Worm (Caenorhabditis elegans) whole organism, L4 larva: ENCODE measurements around the gene F26H11.8.
"Not testable (repeated sequence)": the region's sequence is repeated elsewhere in the genome, so short reads cannot be mapped to it uniquely, and the experiment has no call there.

Experiments used
- D1046.2 ChIP-seq: fragments of 200-800 bp; sonication (Bioruptor generic); IDR thresholded peaks from 2 replicates; pipeline ENCODE4 v1.3.6; 2022; ENCODE audit warnings: missing genetic modification characterization, missing compliant biosample characterization
- F37D6.2 ChIP-seq: sonication (generic microtip); optimal IDR thresholded peaks from 2 replicates; lab custom pipeline; 2016; ENCODE audit warnings: mild to moderate bottlenecking, missing genetic modification characterization, missing compliant biosample characterization
- R02D3.7 ChIP-seq: fragments of 150-350 bp; sonication (generic microtip); optimal IDR thresholded peaks from 3 replicates; lab custom pipeline; 2014; ENCODE audit warnings: missing biosample characterization, missing genetic modification characterization
- Y48G9A.11 ChIP-seq: fragments of 200-800 bp; sonication (Bioruptor generic); IDR thresholded peaks from 2 replicates; pipeline ENCODE4 v1.3.6; 2022; ENCODE audit warnings: missing genetic modification reagents, missing genetic modification characterization, missing compliant biosample characterization
- aha-1 ChIP-seq: fragments of 150-350 bp; peaks from one replicate; lab custom pipeline; 2014; ENCODE audit warnings: missing biosample characterization, missing genetic modification characterization
- aly-2 ChIP-seq: sonication (generic microtip); optimal IDR thresholded peaks from 2 replicates; lab custom pipeline; 2018; ENCODE audit warnings: missing biosample characterization, missing genetic modification characterization
- arid-1 ChIP-seq: fragments of 200-800 bp; sonication (Bioruptor generic); conservative IDR thresholded peaks from 2 replicates; pipeline ENCODE4 v1.3.6; 2022; ENCODE audit warnings: missing genetic modification reagents, missing genetic modification characterization, missing compliant biosample characterization
- attf-4 ChIP-seq: sonication (generic microtip); optimal IDR thresholded peaks from 3 replicates; lab custom pipeline; 2017; ENCODE audit warnings: missing biosample characterization, missing genetic modification characterization
- ceh-20 ChIP-seq: fragments of 200-800 bp; sonication (Bioruptor generic); IDR thresholded peaks from 2 replicates; pipeline ENCODE4 v1.3.6; 2022; ENCODE audit warnings: missing genetic modification reagents, missing genetic modification characterization, missing compliant biosample characterization
- ceh-28 ChIP-seq: fragments of 150-350 bp; optimal IDR thresholded peaks from 2 replicates; lab custom pipeline; 2014; ENCODE audit warnings: missing biosample characterization, missing genetic modification reagents, missing genetic modification characterization
- ces-1 ChIP-seq: fragments of 150-350 bp; sonication (generic microtip); optimal IDR thresholded peaks from 4 replicates; lab custom pipeline; 2014; ENCODE audit warnings: missing biosample characterization, missing genetic modification reagents, missing genetic modification characterization
- ctbp-1 ChIP-seq: fragments of 200-800 bp; sonication (Bioruptor generic); IDR thresholded peaks from 2 replicates; pipeline ENCODE4 v1.3.6; 2022; ENCODE audit warnings: missing genetic modification reagents, missing genetic modification characterization, missing compliant biosample characterization
- daf-12 ChIP-seq: fragments of 150-350 bp; optimal IDR thresholded peaks from 2 replicates; lab custom pipeline; 2014; ENCODE audit warnings: missing biosample characterization, missing genetic modification reagents, missing genetic modification characterization
- daf-19 ChIP-seq: fragments of 200-800 bp; sonication (Bioruptor generic); conservative IDR thresholded peaks from 2 replicates; pipeline ENCODE4 v1.3.6; 2022; ENCODE audit warnings: missing genetic modification characterization, missing compliant biosample characterization
- dmd-6 ChIP-seq: fragments of 200-800 bp; sonication (Bioruptor generic); IDR thresholded peaks from 2 replicates; pipeline ENCODE4 v1.3.6; 2022; ENCODE audit warnings: missing genetic modification reagents, missing genetic modification characterization, missing compliant biosample characterization
- dpl-1 ChIP-seq: fragments of 150-350 bp; optimal IDR thresholded peaks from 2 replicates; lab custom pipeline; 2014; ENCODE audit warnings: missing biosample characterization, missing genetic modification reagents, missing genetic modification characterization
- duxl-1 ChIP-seq: sonication (generic microtip); optimal IDR thresholded peaks from 2 replicates; lab custom pipeline; 2016; ENCODE audit warnings: mild to moderate bottlenecking, missing genetic modification characterization, moderate library complexity, missing compliant biosample characterization; ENCODE audit not compliant: poor library complexity
- dve-1 ChIP-seq: sonication (generic microtip); optimal IDR thresholded peaks from 2 replicates; lab custom pipeline; 2017; ENCODE audit warnings: antibody characterized with exemption, mild to moderate bottlenecking, missing genetic modification characterization, missing compliant biosample characterization; ENCODE audit not compliant: insufficient read depth
- egl-27 ChIP-seq: sonication (generic microtip); optimal IDR thresholded peaks from 3 replicates; lab custom pipeline; 2017; ENCODE audit warnings: missing biosample characterization, missing genetic modification reagents, missing genetic modification characterization
- egl-43 ChIP-seq: fragments of 200-800 bp; sonication (Bioruptor generic); IDR thresholded peaks from 2 replicates; pipeline ENCODE4 v1.3.6; 2022; ENCODE audit warnings: missing genetic modification reagents, missing genetic modification characterization, missing compliant biosample characterization
- gei-8 ChIP-seq: fragments of 200-800 bp; sonication (Bioruptor generic); optimal IDR thresholded peaks from 2 replicates; lab custom pipeline; 2018; ENCODE audit warnings: mild to moderate bottlenecking, missing genetic modification characterization, missing compliant biosample characterization
- hlh-11 ChIP-seq: fragments of 200-800 bp; sonication (Bioruptor generic); optimal IDR thresholded peaks from 2 replicates; lab custom pipeline; 2018; ENCODE audit warnings: mild to moderate bottlenecking, missing genetic modification characterization, missing compliant biosample characterization
- jun-1 ChIP-seq: fragments of 150-350 bp; optimal IDR thresholded peaks from 2 replicates; lab custom pipeline; 2014; ENCODE audit warnings: missing biosample characterization, missing genetic modification reagents, missing genetic modification characterization
- lin-1 ChIP-seq: fragments of 200-800 bp; sonication (Bioruptor generic); IDR thresholded peaks from 2 replicates; pipeline ENCODE4 v1.3.6; 2022; ENCODE audit warnings: missing genetic modification reagents, missing genetic modification characterization, missing compliant biosample characterization
- lin-13 ChIP-seq: fragments of 150-350 bp; optimal IDR thresholded peaks from 2 replicates; lab custom pipeline; 2014; ENCODE audit warnings: missing biosample characterization, missing genetic modification reagents, missing genetic modification characterization
- lin-29 ChIP-seq: fragments of 200-800 bp; sonication (Bioruptor generic); IDR thresholded peaks from 2 replicates; pipeline ENCODE4 v1.3.6; 2022; ENCODE audit warnings: missing genetic modification reagents, missing genetic modification characterization, missing compliant biosample characterization
- lin-38 ChIP-seq: fragments of 200-800 bp; sonication (Bioruptor generic); IDR thresholded peaks from 2 replicates; pipeline ENCODE4 v1.3.6; 2022; ENCODE audit warnings: missing genetic modification reagents, missing genetic modification characterization, missing compliant biosample characterization
- madf-9 ChIP-seq: fragments of 200-800 bp; sonication (Bioruptor generic); conservative IDR thresholded peaks from 2 replicates; pipeline ENCODE4 v1.3.6; 2022; ENCODE audit warnings: missing genetic modification reagents, missing genetic modification characterization, missing compliant biosample characterization
- mdl-1 ChIP-seq, 2 experiments: fragments of 150-350 bp in 1 of 2; sonication (generic microtip) in 1 of 2; optimal IDR thresholded peaks; 2 replicates each; lab custom pipeline; 2014 to 2017; ENCODE audit warnings: missing biosample characterization in 2 of 2, missing genetic modification characterization in 2 of 2
- mdt-29 ChIP-seq: fragments of 200-800 bp; sonication (Bioruptor generic); IDR thresholded peaks from 2 replicates; pipeline ENCODE4 v1.3.6; 2022; ENCODE audit warnings: missing genetic modification reagents, missing genetic modification characterization, missing compliant biosample characterization
- mes-2 ChIP-seq: sonication (generic microtip); optimal IDR thresholded peaks from 2 replicates; lab custom pipeline; 2016; ENCODE audit warnings: missing genotype, mild to moderate bottlenecking, missing genetic modification characterization, missing compliant biosample characterization; ENCODE audit not compliant: poor library complexity, severe bottlenecking
- nhr-11 ChIP-seq: fragments of 150-350 bp; optimal IDR thresholded peaks from 2 replicates; lab custom pipeline; 2014; ENCODE audit warnings: missing biosample characterization, missing genetic modification characterization
- nhr-237 ChIP-seq: sonication (generic microtip); optimal IDR thresholded peaks from 2 replicates; lab custom pipeline; 2017; ENCODE audit warnings: missing biosample characterization, missing genetic modification characterization
- nhr-28 ChIP-seq: fragments of 150-350 bp; optimal IDR thresholded peaks from 2 replicates; lab custom pipeline; 2014; ENCODE audit warnings: missing biosample characterization, missing genetic modification characterization
- nhr-48 ChIP-seq: sonication (generic microtip); optimal IDR thresholded peaks from 2 replicates; lab custom pipeline; 2016; ENCODE audit warnings: mild to moderate bottlenecking, missing genetic modification characterization, missing compliant biosample characterization
- rbr-2 ChIP-seq: sonication (generic microtip); optimal IDR thresholded peaks from 2 replicates; lab custom pipeline; 2016; ENCODE audit warnings: missing genotype, missing genetic modification characterization, missing compliant biosample characterization
- set-16 ChIP-seq: fragments of 200-800 bp; sonication (Bioruptor generic); IDR thresholded peaks from 2 replicates; pipeline ENCODE4 v1.3.6; 2022; ENCODE audit warnings: missing genetic modification reagents, missing genetic modification characterization, missing compliant biosample characterization
- snpc-1.2 ChIP-seq: fragments of 200-800 bp; sonication (Bioruptor generic); IDR thresholded peaks from 2 replicates; pipeline ENCODE4 v1.3.6; 2022; ENCODE audit warnings: missing genetic modification reagents, missing genetic modification characterization, missing compliant biosample characterization
- spr-1 ChIP-seq: sonication (generic microtip); optimal IDR thresholded peaks from 2 replicates; lab custom pipeline; 2016; ENCODE audit warnings: mild to moderate bottlenecking, missing genetic modification characterization, missing compliant biosample characterization
- tag-97 ChIP-seq: fragments of 200-800 bp; sonication (Bioruptor generic); IDR thresholded peaks from 2 replicates; pipeline ENCODE4 v1.3.6; 2022; ENCODE audit warnings: missing genetic modification characterization, missing compliant biosample characterization
- unc-62 ChIP-seq, 3 experiments: fragments of 150-350 bp in 1 of 3; sonication (generic microtip); optimal IDR thresholded peaks in 2 of 3; peaks in 1 of 3; 1 replicate in 1 of 3; 2 replicates in 2 of 3; lab custom pipeline; 2014 to 2017; ENCODE audit warnings: missing biosample characterization in 3 of 3, missing genetic modification characterization in 3 of 3, missing genetic modification reagents in 3 of 3, missing genotype in 1 of 3
- zfp-3 ChIP-seq: fragments of 200-800 bp; sonication (Bioruptor generic); conservative IDR thresholded peaks from 2 replicates; pipeline ENCODE4 v1.3.6; 2022; ENCODE audit warnings: missing genetic modification reagents, missing genetic modification characterization, missing compliant biosample characterization
- ztf-7 ChIP-seq: fragments of 150-350 bp; optimal IDR thresholded peaks from 2 replicates; lab custom pipeline; 2014; ENCODE audit warnings: missing biosample characterization, missing genetic modification characterization

Gene F26H11.8

ce11 chrII:14388213-14388612, at the start of gene F26H11.8:
Gene F26H11.8 (plus strand): TSS chrII:14388513.
- TF ChIP-seq rbr-2 (tag; lab: Kevin White, UChicago) (no peak), lin-38 (GFP tag; lab: Robert Waterston, UW) (no peak), mdl-1 (tag; optimal IDR thresholded peaks at IDR 0.05; lab: Kevin White, UChicago) (no peak), lin-13 (GFP tag; lab: Kevin White, UChicago) (no peak), nhr-11 (no peak), aha-1 (tag; lab: Kevin White, UChicago) (peak; percentile 64), nhr-28 (tag; lab: Kevin White, UChicago) (no peak), dpl-1 (GFP tag; lab: Kevin White, UChicago) (no peak)

ce11 chrII:14344166-14344565, 44.1 kb upstream of the F26H11.8 start, which contains the start of gene ddl-3:
Gene ddl-3 (minus strand): TSS chrII:14344454.
- TF ChIP-seq Y48G9A.11 (0 out of 2 replicates have a peak, but pooled peaks have one; percentile 55), set-16 (GFP tag; lab: Robert Waterston, UW) (peak; percentile 31; the same call in 1 of the 2 replicates)

- TF ChIP-seq unc-62 (GFP tag; optimal IDR thresholded peaks at IDR 0.05 in 1 of 2; lab: Kevin White, UChicago): peak in 1 of 2 experiments; percentile 56
- not testable (repeated sequence) for TF ChIP-seq unc-62 (tag; optimal IDR thresholded peaks at IDR 0.05; lab: Kevin White, UChicago)
- TF ChIP-seq, all 104 proteins: peak for 1; not testable (repeated sequence) for 103
Observed at ce11 chrII:14346243-14346642, 42.1 kb upstream of the F26H11.8 start, which contains the start of gene Y54G11A.9. Gene Y54G11A.9 (minus strand): TSS chrII:14346438.

ce11 chrII:14349356-14349923, 38.9 kb upstream of the F26H11.8 start, which contains the start of the genes Y54G11A.17, lin-7 and elof-1:
Gene Y54G11A.17 (minus strand): TSS chrII:14349406.
Gene lin-7 (minus strand): TSS chrII:14349406.
Gene elof-1 (plus strand): TSS chrII:14349738.
- peak; percentile 71 for TF ChIP-seq hlh-11
- no peak for TF ChIP-seq jun-1 (tag; lab: Kevin White, UChicago)
- TF ChIP-seq nhr-48 (tag; lab: Kevin White, UChicago): peak; percentile 1
- peak; percentile 74 for TF ChIP-seq lin-13 (GFP tag; lab: Kevin White, UChicago)
- TF ChIP-seq ceh-20: peak; percentile 57; the same call in 1 of the 2 replicates
- no peak for TF ChIP-seq gei-8 (GFP tag; lab: Kevin White, UChicago)
- TF ChIP-seq mes-2 (tag; lab: Kevin White, UChicago): peak; percentile 92
- no peak for TF ChIP-seq egl-27 (tag; lab: Kevin White, UChicago)
- TF ChIP-seq D1046.2 (GFP tag; lab: Robert Waterston, UW): no peak
- TF ChIP-seq F37D6.2: peak; percentile 44
- no peak for TF ChIP-seq R02D3.7 (tag; lab: Kevin White, UChicago)
- peak; percentile 17 for TF ChIP-seq spr-1 (tag; lab: Kevin White, UChicago)
- TF ChIP-seq dve-1 (tag; lab: Kevin White, UChicago): peak; percentile 87
- no peak for TF ChIP-seq mdt-29 (GFP tag; lab: Robert Waterston, UW)
- peak; percentile 60 for TF ChIP-seq nhr-28 (tag; lab: Kevin White, UChicago)
- TF ChIP-seq aly-2: no peak
- no peak for TF ChIP-seq ces-1 (GFP tag; lab: Kevin White, UChicago)
- TF ChIP-seq tag-97 (GFP tag; lab: Robert Waterston, UW): no peak
- TF ChIP-seq snpc-1.2: no peak
- no peak for TF ChIP-seq lin-29 (GFP tag; lab: Robert Waterston, UW)
- no peak for TF ChIP-seq zfp-3 (GFP tag; lab: Robert Waterston, UW)
- TF ChIP-seq ctbp-1 (GFP tag; lab: Robert Waterston, UW): 0 out of 2 replicates have a peak, but pooled peaks have one; percentile 13
- peak; percentile 89 for TF ChIP-seq dpl-1 (GFP tag; lab: Kevin White, UChicago)
- TF ChIP-seq ceh-28 (tag; lab: Kevin White, UChicago): no peak
- TF ChIP-seq nhr-237 (tag; lab: Kevin White, UChicago): no peak
- TF ChIP-seq duxl-1 (tag; lab: Kevin White, UChicago): peak; percentile 32
- TF ChIP-seq arid-1: peak; percentile 71
- TF ChIP-seq madf-9 (GFP tag; lab: Robert Waterston, UW): no peak; the same call in 1 of the 2 replicates
- 0 out of 2 replicates have a peak, but pooled peaks have one; percentile 9 for TF ChIP-seq lin-1 (GFP tag; lab: Robert Waterston, UW)
- TF ChIP-seq daf-19 (GFP tag; lab: Robert Waterston, UW): no peak
- TF ChIP-seq lin-38 (GFP tag; lab: Robert Waterston, UW): peak; percentile 83
- no peak for TF ChIP-seq attf-4 (tag; lab: Kevin White, UChicago)
- TF ChIP-seq egl-43: no peak
- peak; percentile 74 for TF ChIP-seq ztf-7
- TF ChIP-seq daf-12 (tag; lab: Kevin White, UChicago): no peak
- peak; percentile 56; the same call in 1 of the 2 replicates for TF ChIP-seq dmd-6
